Worm (Caenorhabditis elegans): ENCODE data around the gene F49C12.12.

Gene F49C12.12

ce11 chrIV:9320023-9320422, 866 bp downstream of the F49C12.12 start (continued):
- no peak for TF ChIP-seq zim-3 (tag; optimal IDR thresholded peaks at IDR 0.05)

ce11 chrIV:9319080-9319479, 1.8 kb downstream of the F49C12.12 start, which contains the start of the genes F49C12.11 and nemt-1:
F49C12.11 (plus strand) TSS chrIV:9319380.
nemt-1 (minus strand) TSS chrIV:9319439.
- TF ChIP-seq C17E4.6 (GFP tag; IDR thresholded peaks at IDR 0.05) (no peak), B0035.1 (tag; optimal IDR thresholded peaks at IDR 0.05) (no peak), lin-35 (GFP tag; optimal IDR thresholded peaks at IDR 0.05) (peak in 1 of 3 experiments; percentile 22), snpc-3.4 (tag; optimal IDR thresholded peaks at IDR 0.05) (no peak)

ce11 chrIV:9318147-9318546, 2.7 kb downstream of the F49C12.12 start:
- no peak for TF ChIP-seq cebp-2 (GFP tag; IDR thresholded peaks at IDR 0.05)
- no peak for TF ChIP-seq snpc-4 (GFP tag; optimal IDR thresholded peaks at IDR 0.05)
- peak in 1 of 4 experiments; percentile 10 for TF ChIP-seq snpc-4 (tag; optimal IDR thresholded peaks at IDR 0.05)
- 0 out of 2 replicates have a peak, but pooled peaks have one; percentile 22 for TF ChIP-seq aptf-3 (GFP tag; IDR thresholded peaks at IDR 0.05)
- TF ChIP-seq repo-1 (tag; optimal IDR thresholded peaks at IDR 0.05), result peak; percentile 41
- TF ChIP-seq him-1 (tag; optimal IDR thresholded peaks at IDR 0.05), result no peak
- peak; percentile 25 for TF ChIP-seq athp-1 (tag; optimal IDR thresholded peaks at IDR 0.05)
- TF ChIP-seq F33H1.4 (GFP tag; IDR thresholded peaks at IDR 0.05), result no peak
- peak; percentile 52 for TF ChIP-seq F10E7.11 (tag; optimal IDR thresholded peaks at IDR 0.05)
- peak; percentile 3 for TF ChIP-seq snpc-3.4 (tag; optimal IDR thresholded peaks at IDR 0.05)
- TF ChIP-seq madf-6 (GFP tag; IDR thresholded peaks at IDR 0.05), result peak; percentile 46; the same call in 1 of the 2 replicates

- no peak for TF ChIP-seq him-1 (tag; optimal IDR thresholded peaks at IDR 0.05)
- no peak for TF ChIP-seq C06A6.2 (GFP tag; conservative IDR thresholded peaks at IDR 0.05)
- no peak for TF ChIP-seq athp-1 (tag; optimal IDR thresholded peaks at IDR 0.05)
- peak in 1 of 3 experiments; percentile 29 for TF ChIP-seq lin-35 (GFP tag; optimal IDR thresholded peaks at IDR 0.05)
- TF ChIP-seq C17E4.6 (GFP tag; IDR thresholded peaks at IDR 0.05), result no peak
- TF ChIP-seq hrde-1 (tag; optimal IDR thresholded peaks at IDR 0.05; ENCODE audit: borderline replicate concordance), result no peak
- no peak for TF ChIP-seq F22D6.2 (tag; optimal IDR thresholded peaks at IDR 0.05)
- TF ChIP-seq attf-3 (GFP tag; conservative IDR thresholded peaks at IDR 0.05), result 0 out of 2 replicates have a peak, but pooled peaks have one; percentile 9
- no peak for TF ChIP-seq hlh-26 (GFP tag; conservative IDR thresholded peaks at IDR 0.05)
- TF ChIP-seq gei-17 (GFP tag; optimal IDR thresholded peaks at IDR 0.05), result no peak
- TF ChIP-seq ztf-6 (GFP tag; IDR thresholded peaks at IDR 0.05), result no peak
- TF ChIP-seq xnd-1 (tag; optimal IDR thresholded peaks at IDR 0.05), result no peak
- TF ChIP-seq F37B4.10 (GFP tag; IDR thresholded peaks at IDR 0.05), result no peak
- TF ChIP-seq pbrm-1 (GFP tag; IDR thresholded peaks at IDR 0.05), result no peak
- no peak for TF ChIP-seq fkh-3 (tag; optimal IDR thresholded peaks at IDR 0.05)
- no peak for TF ChIP-seq aptf-2 (GFP tag; conservative IDR thresholded peaks at IDR 0.05)
- TF ChIP-seq nhr-90 (tag; optimal IDR thresholded peaks at IDR 0.05), result no peak
- TF ChIP-seq B0336.3 (GFP tag; IDR thresholded peaks at IDR 0.05), result no peak
- no peak for TF ChIP-seq Y53G8AR.9 (GFP tag; conservative IDR thresholded peaks at IDR 0.05)
- TF ChIP-seq let-607 (tag; optimal IDR thresholded peaks at IDR 0.05), result no peak
- no peak for TF ChIP-seq F10E7.11 (tag; optimal IDR thresholded peaks at IDR 0.05)
- TF ChIP-seq chd-7 (tag; optimal IDR thresholded peaks at IDR 0.05), result no peak
- TF ChIP-seq ccch-3 (GFP tag; optimal IDR thresholded peaks at IDR 0.05), result no peak
- TF ChIP-seq unc-130 (GFP tag; optimal IDR thresholded peaks at IDR 0.05), result no peak
- TF ChIP-seq lin-26 (GFP tag; IDR thresholded peaks at IDR 0.05), result no peak
- TF ChIP-seq atf-7 (tag; optimal IDR thresholded peaks at IDR 0.05), result no peak
- TF ChIP-seq ets-4 (GFP tag; optimal IDR thresholded peaks at IDR 0.05), result no peak
- TF ChIP-seq unc-62 (GFP tag; optimal IDR thresholded peaks at IDR 0.05), result no peak
- no peak for TF ChIP-seq snpc-4 (GFP tag; optimal IDR thresholded peaks at IDR 0.05)
- TF ChIP-seq snpc-4 (tag; optimal IDR thresholded peaks at IDR 0.05), result peak in 3 of 4 experiments; percentile 1 to 45 (median 15)
- no peak for TF ChIP-seq Y53F4B.3 (GFP tag; IDR thresholded peaks at IDR 0.05)
- TF ChIP-seq madf-8 (GFP tag; conservative IDR thresholded peaks at IDR 0.05), result no peak
- no peak for TF ChIP-seq ztf-28 (GFP tag; IDR thresholded peaks at IDR 0.05)
- TF ChIP-seq nhr-80 (tag; optimal IDR thresholded peaks at IDR 0.05), result peak; percentile 4
Observed at ce11 chrIV:9316068-9316681, 4.7 kb downstream of the F49C12.12 start, which contains the start of the genes F49C12.9 and rpn-7. F49C12.9 (minus strand) TSS chrIV:9316215. rpn-7 (plus strand) TSS chrIV:9316631.
